Worm (Caenorhabditis elegans): ENCODE data around the gene cyp-33C2.

DNA sequence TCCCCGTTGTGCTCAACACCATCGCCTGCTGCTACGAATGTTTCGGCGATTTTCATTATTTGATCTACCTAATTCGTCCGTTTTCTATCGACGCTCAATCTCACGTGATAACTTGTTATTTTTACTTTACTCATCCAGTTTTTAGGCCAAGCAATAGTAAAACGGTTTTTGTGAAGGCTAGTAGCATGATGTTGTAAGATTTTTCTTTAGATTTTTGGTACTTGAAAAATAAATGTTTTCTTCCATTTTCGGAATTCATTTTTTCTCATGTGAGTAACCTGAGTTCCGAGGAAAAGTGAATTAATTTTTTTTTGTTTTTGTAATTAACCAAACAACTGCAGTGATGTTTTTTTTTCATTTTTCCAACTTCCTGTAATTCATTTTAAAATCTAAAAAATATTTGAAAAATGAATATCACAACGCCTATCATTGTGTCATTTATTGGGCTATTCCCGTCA lies 6.0 kb upstream of the cyp-33C2 start, which contains the start of gene srbc-17:
- no peak for TF ChIP-seq unc-62 (GFP tag; optimal IDR thresholded peaks at IDR 0.05)
- TF ChIP-seq unc-120 (tag; optimal IDR thresholded peaks at IDR 0.05; ENCODE audit: poor library complexity, severe bottlenecking): no peak
- no peak for TF ChIP-seq nhr-12 (tag; optimal IDR thresholded peaks at IDR 0.05)
- no peak for TF ChIP-seq mep-1 (tag; optimal IDR thresholded peaks at IDR 0.05)
- no peak for TF ChIP-seq unc-39 (tag; optimal IDR thresholded peaks at IDR 0.05)
- TF ChIP-seq lin-32 (GFP tag; optimal IDR thresholded peaks at IDR 0.05): no peak
- no peak for TF ChIP-seq ces-1 (GFP tag; optimal IDR thresholded peaks at IDR 0.05)
- TF ChIP-seq mls-2 (tag; optimal IDR thresholded peaks at IDR 0.05): no peak
- no peak for TF ChIP-seq nhr-2 (tag; optimal IDR thresholded peaks at IDR 0.05)
- no peak for TF ChIP-seq snpc-4 (tag; optimal IDR thresholded peaks at IDR 0.05)
- TF ChIP-seq lsy-2 (tag; optimal IDR thresholded peaks at IDR 0.05): no peak
- TF ChIP-seq M03D4.4 (tag; optimal IDR thresholded peaks at IDR 0.05): no peak
- no peak for TF ChIP-seq ztf-11 (tag; optimal IDR thresholded peaks at IDR 0.05)
- TF ChIP-seq drap-1 (GFP tag; optimal IDR thresholded peaks at IDR 0.05): no peak

Data from whole organism, mixed stage, embryonic.